Worm (Caenorhabditis elegans) whole organism, L1 larva: Measurements from ENCODE around the gene gsp-2.

ENCODE experiments used
- aha-1 ChIP-seq: fragments of 150-350 bp; optimal IDR thresholded peaks from 2 replicates; lab custom pipeline; 2014; ENCODE audit warnings: missing biosample characterization, missing genetic modification characterization
- aly-2 ChIP-seq: fragments of 150-350 bp; optimal IDR thresholded peaks from 2 replicates; lab custom pipeline; 2014; ENCODE audit warnings: missing biosample characterization, missing genetic modification characterization
- efl-1 ChIP-seq, 4 experiments: fragments of 150-350 bp; optimal IDR thresholded peaks in 3 of 4; peaks in 1 of 4; 1 replicate in 1 of 4; 2 replicates in 3 of 4; lab custom pipeline; 2014; ENCODE audit warnings: missing biosample characterization in 2 of 4, missing genetic modification characterization in 2 of 4, missing genetic modification reagents in 2 of 4
- irx-1 ChIP-seq: sonication (generic microtip); optimal IDR thresholded peaks from 2 replicates; lab custom pipeline; 2016; ENCODE audit warnings: missing genetic modification characterization, missing compliant biosample characterization
- lin-39 ChIP-seq: fragments of 150-350 bp; optimal IDR thresholded peaks from 2 replicates; lab custom pipeline; 2014; ENCODE audit warnings: missing biosample characterization, missing genetic modification reagents, missing genetic modification characterization
- mep-1 ChIP-seq: fragments of 150-350 bp; optimal IDR thresholded peaks from 2 replicates; lab custom pipeline; 2014; ENCODE audit warnings: missing biosample characterization, missing genetic modification characterization
- nhr-11 ChIP-seq: fragments of 150-350 bp; optimal IDR thresholded peaks from 2 replicates; lab custom pipeline; 2014; ENCODE audit warnings: missing biosample characterization, missing genetic modification characterization
- nhr-28 ChIP-seq: fragments of 150-350 bp; optimal IDR thresholded peaks from 2 replicates; lab custom pipeline; 2014; ENCODE audit warnings: missing biosample characterization, missing genetic modification characterization
- nhr-85 ChIP-seq: sonication (generic microtip); peaks from one replicate; lab custom pipeline; 2016; ENCODE audit warnings: missing genetic modification characterization, inconsistent platforms, missing compliant biosample characterization
- unc-86 ChIP-seq: sonication (generic microtip); optimal IDR thresholded peaks from 2 replicates; lab custom pipeline; 2016; ENCODE audit warnings: missing genetic modification characterization, missing compliant biosample characterization
- ztf-11 ChIP-seq, 2 experiments: sonication (generic microtip); optimal IDR thresholded peaks; 2 replicates each; lab custom pipeline; 2016 to 2017; ENCODE audit warnings: missing genetic modification characterization in 2 of 2, missing biosample characterization in 1 of 2, missing compliant biosample characterization in 1 of 2

ce11 chrIII:7359037-7359548 lies 22.7 kb downstream of the gsp-2 start, which contains the start of the genes eco-1 and hmgr-1:
- TF ChIP-seq lin-39 (tag; lab: Kevin White, UChicago) (no peak), unc-86 (tag; lab: Kevin White, UChicago) (peak; percentile 24), ztf-11 (tag; optimal IDR thresholded peaks at IDR 0.05; lab: Kevin White, UChicago) (no peak), aha-1 (tag; lab: Kevin White, UChicago) (no peak), efl-1 (optimal IDR thresholded peaks at IDR 0.05; lab: Kevin White, UChicago) (peak; percentile 17 to 79), efl-1 (GFP tag; optimal IDR thresholded peaks at IDR 0.05 in 1 of 2; lab: Kevin White, UChicago) (peak; percentile 83 to 98), nhr-85 (tag; lab: Kevin White, UChicago) (no peak), irx-1 (tag; lab: Kevin White, UChicago) (no peak), nhr-11 (tag; lab: Kevin White, UChicago) (no peak), nhr-28 (tag; lab: Kevin White, UChicago) (no peak), aly-2 (tag; lab: Kevin White, UChicago) (no peak), mep-1 (peak; percentile 52)
